Worm (Caenorhabditis elegans) whole organism, late embryonic: Measurements from ENCODE around the gene kdin-1.
A peak's percentile ranks its signal among the peaks of the same experiment; 100 is the strongest.

ENCODE experiments used
- fkh-10 ChIP-seq: fragments of 150-350 bp; optimal IDR thresholded peaks from 2 replicates; lab custom pipeline; 2014; ENCODE audit warnings: missing biosample characterization, missing genetic modification reagents, missing genetic modification characterization
- lin-11 ChIP-seq: fragments of 200-800 bp; sonication (Bioruptor generic); optimal IDR thresholded peaks from 2 replicates; lab custom pipeline; 2018; ENCODE audit warnings: mild to moderate bottlenecking, missing genetic modification characterization, missing compliant biosample characterization
- pha-4 ChIP-seq: fragments of 150-350 bp; optimal IDR thresholded peaks from 2 replicates; lab custom pipeline; 2018; ENCODE audit warnings: missing biosample characterization, missing genetic modification reagents, missing genetic modification characterization
- unc-3 ChIP-seq, 2 experiments: fragments of 200-800 bp in 1 of 2; sonication (Bioruptor generic) in 1 of 2; sonication (generic microtip) in 1 of 2; conservative IDR thresholded peaks in 1 of 2; optimal IDR thresholded peaks in 1 of 2; 2 replicates each; pipeline versions ENCODE4 v1.3.6 to Lab custom; 2016 to 2022; ENCODE audit warnings: missing compliant biosample characterization in 2 of 2, missing genetic modification characterization in 2 of 2, missing genetic modification reagents in 1 of 2
- unc-42 ChIP-seq: sonication (generic microtip); optimal IDR thresholded peaks from 2 replicates; lab custom pipeline; 2016; ENCODE audit warnings: missing genotype, missing genetic modification characterization, missing compliant biosample characterization
- zip-5 ChIP-seq: sonication (generic microtip); optimal IDR thresholded peaks from 2 replicates; lab custom pipeline; 2016; ENCODE audit warnings: missing genetic modification characterization, missing compliant biosample characterization

DNA sequence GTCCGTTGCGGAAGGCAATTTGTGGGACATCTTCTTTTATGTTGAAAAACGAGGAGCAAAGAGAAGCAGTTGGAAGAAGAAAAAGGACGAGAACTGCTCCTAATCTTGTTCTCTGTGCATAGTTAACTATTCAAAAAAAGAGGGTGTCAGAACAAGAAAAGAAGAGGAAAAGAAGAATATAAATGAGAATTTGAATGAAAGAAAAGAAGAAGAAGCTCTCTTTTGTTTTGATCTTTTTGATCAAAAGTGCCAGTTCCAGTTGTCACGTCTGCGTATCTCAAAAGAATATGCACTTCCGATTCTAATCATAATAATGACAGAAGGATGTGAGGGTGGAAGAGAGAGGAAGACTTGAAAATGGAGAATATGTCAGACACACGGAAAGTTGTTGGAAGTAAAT is 56.5 kb downstream of the kdin-1 start, which contains the start of gene M7.8:
- no peak for TF ChIP-seq fkh-10
- TF ChIP-seq unc-42 (tag; lab: Kevin White, UChicago) = peak; percentile 41
- TF ChIP-seq pha-4 = no peak
- TF ChIP-seq unc-3 (GFP tag; conservative IDR thresholded peaks at IDR 0.05; lab: Robert Waterston, UW) = no peak
- no peak for TF ChIP-seq unc-3 (tag; optimal IDR thresholded peaks at IDR 0.05; lab: Kevin White, UChicago)
- no peak for TF ChIP-seq zip-5 (tag; lab: Kevin White, UChicago)
- TF ChIP-seq lin-11 (tag; lab: Kevin White, UChicago) = no peak
